Worm (Caenorhabditis elegans): ENCODE results near the gene hif-1.

ce11 chrV:20757255-20757654, 23.0 kb upstream of the hif-1 start:
- no peak for TF ChIP-seq ama-1 (optimal IDR thresholded peaks at IDR 0.05)
- no peak for TF ChIP-seq skn-1 (tag; optimal IDR thresholded peaks at IDR 0.05)
- no peak for TF ChIP-seq peb-1 (tag; optimal IDR thresholded peaks at IDR 0.05)

Measured in whole organism, L2 larva.